Worm (Caenorhabditis elegans): ENCODE results near the gene Y116A8C.30.

Gene Y116A8C.30

ce11 chrIV:17093701-17094100 lies 9.8 kb downstream of the Y116A8C.30 start, which contains the start of gene Y116A8C.29:
Gene Y116A8C.29, plus strand, starts transcription at chrIV:17094028.
- TF ChIP-seq tbx-2 (tag; optimal IDR thresholded peaks at IDR 0.05) (no peak), syd-9 (tag; optimal IDR thresholded peaks at IDR 0.05) (no peak), ama-1 (optimal IDR thresholded peaks at IDR 0.05) (no peak), ceh-30 (tag; optimal IDR thresholded peaks at IDR 0.05) (no peak), ceh-14 (tag; optimal IDR thresholded peaks at IDR 0.05) (no peak), lim-6 (tag; optimal IDR thresholded peaks at IDR 0.05) (no peak), hlh-13 (GFP tag; optimal IDR thresholded peaks at IDR 0.05) (no peak), ttx-3 (tag; optimal IDR thresholded peaks at IDR 0.05) (no peak)

DNA sequence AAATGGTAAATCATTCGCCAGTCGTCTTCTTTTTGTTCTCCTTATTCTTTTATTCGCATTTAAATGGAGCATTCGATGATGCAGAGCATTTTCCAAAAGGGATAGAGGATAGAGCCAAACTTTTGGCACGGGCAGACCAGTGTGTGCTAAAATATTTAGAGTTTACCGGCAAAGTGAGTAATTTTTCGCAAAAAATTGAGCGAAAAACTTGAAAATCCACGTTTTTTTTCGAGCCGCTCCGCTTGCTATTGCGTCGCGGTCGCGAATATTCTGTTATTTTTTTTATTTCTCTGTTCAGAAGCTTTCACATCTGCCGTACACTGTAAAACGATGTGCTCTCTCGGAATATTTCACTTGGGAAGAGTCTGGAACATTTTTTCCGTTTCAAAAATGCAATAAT lies 14.7 kb downstream of the Y116A8C.30 start, which contains the start of gene Y116A8C.43:
Y116A8C.43 (plus strand) TSS at position 3 of the 400 bp plus-strand sequence.
- TF ChIP-seq ceh-14 (tag; optimal IDR thresholded peaks at IDR 0.05) (no peak), ztf-16 (tag; optimal IDR thresholded peaks at IDR 0.05) (no peak), sdc-2 (tag; optimal IDR thresholded peaks at IDR 0.05) (no peak), hlh-8 (tag; optimal IDR thresholded peaks at IDR 0.05) (no peak), ceh-19 (GFP tag; optimal IDR thresholded peaks at IDR 0.05) (no peak)

ce11 chrIV:17087384-17088099 lies 16.0 kb downstream of the Y116A8C.30 start, which contains the start of the genes snx-13 and snr-1:
Gene snx-13, minus strand, starts transcription at chrIV:17087438.
Gene snr-1, plus strand, starts transcription at chrIV:17088049.
- TF ChIP-seq pros-1 (tag; optimal IDR thresholded peaks at IDR 0.05) = no peak
- TF ChIP-seq tbx-7 (tag; optimal IDR thresholded peaks at IDR 0.05) = peak; percentile 96
- TF ChIP-seq madf-2 (tag; optimal IDR thresholded peaks at IDR 0.05) = peak; percentile 76
- TF ChIP-seq syd-9 (tag; optimal IDR thresholded peaks at IDR 0.05) = peak; percentile 66
- TF ChIP-seq pag-3 (tag; optimal IDR thresholded peaks at IDR 0.05; ENCODE audit: borderline replicate concordance) = peak; percentile 88
- peak; percentile 71 for TF ChIP-seq sox-4 (tag; optimal IDR thresholded peaks at IDR 0.05)
- peak; percentile 83 for TF ChIP-seq T23F11.4 (GFP tag; optimal IDR thresholded peaks at IDR 0.05)
- peak; percentile 98 for TF ChIP-seq ahr-1 (tag; optimal IDR thresholded peaks at IDR 0.05)
- no peak for TF ChIP-seq K09A11.1 (tag; optimal IDR thresholded peaks at IDR 0.05; ENCODE audit: insufficient read depth)
- peak; percentile 99 for TF ChIP-seq tbx-2 (tag; optimal IDR thresholded peaks at IDR 0.05)
- TF ChIP-seq ceh-14 (tag; optimal IDR thresholded peaks at IDR 0.05) = peak; percentile 98
- TF ChIP-seq sox-2 (GFP tag; IDR thresholded peaks at IDR 0.05) = peak; percentile 45
- TF ChIP-seq K02D7.2 (tag; optimal IDR thresholded peaks at IDR 0.05) = peak; percentile 90
- peak; percentile 55 for TF ChIP-seq hlh-6 (tag; optimal IDR thresholded peaks at IDR 0.05)
- no peak for TF ChIP-seq hlh-30 (tag; optimal IDR thresholded peaks at IDR 0.05; ENCODE audit: insufficient read depth)
- peak; percentile 97 for TF ChIP-seq unc-86 (tag; optimal IDR thresholded peaks at IDR 0.05)
- no peak for TF ChIP-seq fkh-10 (GFP tag; optimal IDR thresholded peaks at IDR 0.05)
- TF ChIP-seq pqm-1 (tag; optimal IDR thresholded peaks at IDR 0.05) = peak; percentile 89
- TF ChIP-seq ceh-34 (tag; optimal IDR thresholded peaks at IDR 0.05) = peak; percentile 95
- peak; percentile 95 for TF ChIP-seq mec-3 (tag; optimal IDR thresholded peaks at IDR 0.05; ENCODE audit: borderline replicate concordance)
- peak; percentile 68 for TF ChIP-seq sdc-2 (tag; optimal IDR thresholded peaks at IDR 0.05)
- TF ChIP-seq fkh-6 (tag; optimal IDR thresholded peaks at IDR 0.05) = peak; percentile 42
- TF ChIP-seq hlh-15 (tag; optimal IDR thresholded peaks at IDR 0.05) = peak; percentile 97
- TF ChIP-seq ceh-2 (tag; optimal IDR thresholded peaks at IDR 0.05) = peak; percentile 95
- TF ChIP-seq dve-1 (tag; optimal IDR thresholded peaks at IDR 0.05) = no peak
- peak; percentile 93 for TF ChIP-seq ets-4 (tag; optimal IDR thresholded peaks at IDR 0.05)
- TF ChIP-seq nhr-232 (tag; optimal IDR thresholded peaks at IDR 0.05) = no peak
- TF ChIP-seq ttx-3 (tag; optimal IDR thresholded peaks at IDR 0.05) = peak; percentile 95
- no peak for TF ChIP-seq ceh-9 (tag; optimal IDR thresholded peaks at IDR 0.05)
- no peak for TF ChIP-seq pha-4 (tag; optimal IDR thresholded peaks at IDR 0.05)
- peak; percentile 93 for TF ChIP-seq F13H6.1 (tag; optimal IDR thresholded peaks at IDR 0.05)
- TF ChIP-seq Y22D7AL.16 (tag; optimal IDR thresholded peaks at IDR 0.05) = peak; percentile 84
- peak; percentile 97 for TF ChIP-seq hlh-8 (tag; optimal IDR thresholded peaks at IDR 0.05)
- TF ChIP-seq ztf-16 (tag; optimal IDR thresholded peaks at IDR 0.05) = peak; percentile 96
- TF ChIP-seq ceh-30 (tag; optimal IDR thresholded peaks at IDR 0.05) = no peak
- no peak for TF ChIP-seq ceh-22 (tag; optimal IDR thresholded peaks at IDR 0.05)
- peak; percentile 64 for TF ChIP-seq npax-4 (tag; optimal IDR thresholded peaks at IDR 0.05)
- peak; percentile 96 for TF ChIP-seq lim-6 (tag; optimal IDR thresholded peaks at IDR 0.05)
- peak; percentile 82 for TF ChIP-seq gmeb-2 (tag; optimal IDR thresholded peaks at IDR 0.05)
- peak; percentile 54 for TF ChIP-seq ceh-18 (tag; optimal IDR thresholded peaks at IDR 0.05)
- TF ChIP-seq unc-55 (GFP tag; optimal IDR thresholded peaks at IDR 0.05) = no peak
- TF ChIP-seq hlh-13 (GFP tag; optimal IDR thresholded peaks at IDR 0.05) = peak; percentile 71
- TF ChIP-seq elt-2 (tag; optimal IDR thresholded peaks at IDR 0.05) = peak; percentile 99
- no peak for TF ChIP-seq nhr-11 (tag; optimal IDR thresholded peaks at IDR 0.05)

Measured in whole organism, late embryonic.